Worm (Caenorhabditis elegans): ENCODE measurements around the gene swd-2.2.

swd-2.2 gene

ce11 chrIV:7816402-7817102 lies 42.3 kb downstream of the swd-2.2 start:
- no peak for TF ChIP-seq pqm-1 (tag; optimal IDR thresholded peaks at IDR 0.05)
- peak; percentile 11 for TF ChIP-seq nfya-1 (tag; optimal IDR thresholded peaks at IDR 0.05; ENCODE audit: insufficient read depth)
- no peak for TF ChIP-seq jun-1 (tag; optimal IDR thresholded peaks at IDR 0.05)
- TF ChIP-seq nhr-43 (tag; optimal IDR thresholded peaks at IDR 0.05; ENCODE audit: poor library complexity, severe bottlenecking), result peak; percentile 38
- TF ChIP-seq lin-15B (tag; optimal IDR thresholded peaks at IDR 0.05), result no peak
- TF ChIP-seq egl-5 (tag; optimal IDR thresholded peaks at IDR 0.05), result peak; percentile 80
- TF ChIP-seq elt-1 (tag; optimal IDR thresholded peaks at IDR 0.05), result no peak
- no peak for TF ChIP-seq fkh-10 (GFP tag; optimal IDR thresholded peaks at IDR 0.05)
- no peak for TF ChIP-seq ztf-4 (tag; optimal IDR thresholded peaks at IDR 0.05)
- no peak for TF ChIP-seq ZK546.5 (tag; optimal IDR thresholded peaks at IDR 0.05)
- no peak for TF ChIP-seq hmg-11 (tag; optimal IDR thresholded peaks at IDR 0.05)
- peak; percentile 4 for TF ChIP-seq pha-4 (tag; optimal IDR thresholded peaks at IDR 0.05)

- TF ChIP-seq nhr-77 (tag; optimal IDR thresholded peaks at IDR 0.05) (no peak), hmg-11 (tag; optimal IDR thresholded peaks at IDR 0.05) (peak; percentile 90), nhr-28 (tag; optimal IDR thresholded peaks at IDR 0.05) (no peak), lin-39 (tag; optimal IDR thresholded peaks at IDR 0.05) (peak; percentile 84), egl-5 (tag; optimal IDR thresholded peaks at IDR 0.05) (no peak), nfya-1 (tag; optimal IDR thresholded peaks at IDR 0.05; ENCODE audit: insufficient read depth) (peak; percentile 81), lin-15B (tag; optimal IDR thresholded peaks at IDR 0.05) (peak; percentile 42), pha-4 (tag; optimal IDR thresholded peaks at IDR 0.05) (peak; percentile 51), aly-2 (tag; optimal IDR thresholded peaks at IDR 0.05) (no peak), zag-1 (tag; optimal IDR thresholded peaks at IDR 0.05) (no peak), skn-1 (tag; optimal IDR thresholded peaks at IDR 0.05) (no peak), mdl-1 (tag; optimal IDR thresholded peaks at IDR 0.05) (peak; percentile 29), ceh-28 (tag; optimal IDR thresholded peaks at IDR 0.05) (peak; percentile 58), unc-62 (GFP tag; optimal IDR thresholded peaks at IDR 0.05) (peak; percentile 44), snpc-4 (tag; optimal IDR thresholded peaks at IDR 0.05) (peak; percentile 40)
Observed at ce11 chrIV:7817852-7818251, 43.6 kb downstream of the swd-2.2 start, which contains the start of gene ric-3. TSS of gene ric-3 (plus strand) at chrIV:7818251.

- TF ChIP-seq elt-3 (tag; optimal IDR thresholded peaks at IDR 0.05) (no peak), mdl-1 (tag; optimal IDR thresholded peaks at IDR 0.05) (no peak), unc-39 (tag; optimal IDR thresholded peaks at IDR 0.05) (no peak), lin-15B (tag; optimal IDR thresholded peaks at IDR 0.05) (no peak), lsy-12 (tag; optimal IDR thresholded peaks at IDR 0.05) (no peak), egl-27 (tag; optimal IDR thresholded peaks at IDR 0.05) (no peak), ceh-28 (tag; optimal IDR thresholded peaks at IDR 0.05) (no peak), ztf-11 (tag; optimal IDR thresholded peaks at IDR 0.05) (no peak), pqm-1 (tag; optimal IDR thresholded peaks at IDR 0.05) (no peak), ceh-16 (tag; optimal IDR thresholded peaks at IDR 0.05) (no peak), elt-2 (tag; optimal IDR thresholded peaks at IDR 0.05) (no peak), nfya-1 (tag; optimal IDR thresholded peaks at IDR 0.05; ENCODE audit: insufficient read depth) (no peak), lin-39 (tag; optimal IDR thresholded peaks at IDR 0.05) (no peak), zag-1 (tag; optimal IDR thresholded peaks at IDR 0.05) (no peak), skn-1 (tag; optimal IDR thresholded peaks at IDR 0.05) (no peak), nhr-67 (tag; optimal IDR thresholded peaks at IDR 0.05) (no peak), jun-1 (tag; optimal IDR thresholded peaks at IDR 0.05) (no peak), daf-12 (tag; optimal IDR thresholded peaks at IDR 0.05) (no peak)
Observed at ce11 chrIV:7822524-7822923, 48.3 kb downstream of the swd-2.2 start, which contains the start of gene T14A8.2. TSS of gene T14A8.2 (minus strand) at chrIV:7822624.

DNA sequence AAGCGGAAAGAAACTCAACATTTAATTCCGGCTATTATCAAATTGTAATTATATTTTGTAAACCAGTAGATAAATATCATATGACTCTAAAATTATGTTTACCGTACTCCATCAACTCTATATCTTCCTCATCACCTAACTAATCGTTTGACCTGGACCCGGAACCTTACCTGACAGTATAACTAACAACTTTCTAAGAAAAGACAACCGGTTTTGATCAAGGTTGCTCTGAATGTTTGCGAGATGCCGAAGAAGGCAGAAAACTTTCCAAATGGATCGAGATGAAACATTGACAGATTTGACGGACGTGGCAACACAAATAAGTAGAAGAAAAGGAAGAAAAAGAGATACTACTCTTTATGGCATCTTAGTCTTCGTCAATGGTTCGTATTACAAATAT lies 50.4 kb downstream of the swd-2.2 start:
- TF ChIP-seq unc-39 (tag; optimal IDR thresholded peaks at IDR 0.05) (no peak), nhr-23 (tag; optimal IDR thresholded peaks at IDR 0.05) (peak; percentile 53), nhr-12 (tag; optimal IDR thresholded peaks at IDR 0.05) (no peak), fos-1 (tag; optimal IDR thresholded peaks at IDR 0.05) (no peak), mdl-1 (tag; optimal IDR thresholded peaks at IDR 0.05) (no peak), ceh-28 (tag; optimal IDR thresholded peaks at IDR 0.05) (no peak), nhr-25 (tag; optimal IDR thresholded peaks at IDR 0.05) (peak; percentile 16)

Data from whole organism, L3 larva.